Worm (Caenorhabditis elegans) whole organism, L2 larva: ENCODE measurements around the gene str-83.

Source experiments
- C34F6.9 ChIP-seq: fragments of 150-350 bp; optimal IDR thresholded peaks from 2 replicates; lab custom pipeline; 2014; ENCODE audit warnings: missing biosample characterization, missing genetic modification characterization
- F13H6.1 ChIP-seq: sonication (generic microtip); optimal IDR thresholded peaks from 2 replicates; lab custom pipeline; 2016; ENCODE audit warnings: missing genetic modification characterization, missing compliant biosample characterization
- R02D3.7 ChIP-seq: fragments of 150-350 bp; optimal IDR thresholded peaks from 2 replicates; lab custom pipeline; 2014; ENCODE audit warnings: missing biosample characterization, missing genetic modification characterization
- Y55F3AM.14 ChIP-seq: fragments of 200-800 bp; sonication (Bioruptor generic); optimal IDR thresholded peaks from 2 replicates; lab custom pipeline; 2018; ENCODE audit warnings: mild to moderate bottlenecking, missing genetic modification characterization, missing compliant biosample characterization
- ZK546.5 ChIP-seq: sonication (generic microtip); optimal IDR thresholded peaks from 2 replicates; lab custom pipeline; 2017; ENCODE audit warnings: missing biosample characterization, missing genetic modification characterization
- alr-1 ChIP-seq: fragments of 150-350 bp; optimal IDR thresholded peaks from 2 replicates; lab custom pipeline; 2014; ENCODE audit warnings: missing biosample characterization, missing genetic modification characterization
- aly-2 ChIP-seq: fragments of 150-350 bp; optimal IDR thresholded peaks from 2 replicates; lab custom pipeline; 2014; ENCODE audit warnings: missing biosample characterization, missing genetic modification characterization
- ama-1 ChIP-seq: fragments of 150-350 bp; optimal IDR thresholded peaks from 2 replicates; lab custom pipeline; 2018; ENCODE audit warnings: inconsistent platforms
- ceh-16 ChIP-seq: fragments of 150-350 bp; optimal IDR thresholded peaks from 2 replicates; lab custom pipeline; 2014; ENCODE audit warnings: missing biosample characterization, missing genetic modification characterization
- crh-2 ChIP-seq: sonication (generic microtip); optimal IDR thresholded peaks from 2 replicates; lab custom pipeline; 2017; ENCODE audit warnings: missing biosample characterization, missing genetic modification characterization
- egl-27 ChIP-seq: sonication (generic microtip); optimal IDR thresholded peaks from 3 replicates; lab custom pipeline; 2017; ENCODE audit warnings: missing biosample characterization, missing genetic modification reagents, missing genetic modification characterization
- elt-1 ChIP-seq: fragments of 150-350 bp; optimal IDR thresholded peaks from 2 replicates; lab custom pipeline; 2014; ENCODE audit warnings: missing biosample characterization, missing genetic modification characterization
- fos-1 ChIP-seq: fragments of 150-350 bp; optimal IDR thresholded peaks from 2 replicates; lab custom pipeline; 2014; ENCODE audit warnings: missing biosample characterization, missing genetic modification characterization
- lin-13 ChIP-seq: fragments of 150-350 bp; optimal IDR thresholded peaks from 2 replicates; lab custom pipeline; 2014; ENCODE audit warnings: missing biosample characterization, missing genetic modification reagents, missing genetic modification characterization
- lsy-2 ChIP-seq, 2 experiments: fragments of 150-350 bp in 1 of 2; sonication (generic microtip) in 1 of 2; optimal IDR thresholded peaks; 2 replicates each; lab custom pipeline; 2014 to 2017; ENCODE audit warnings: missing biosample characterization in 2 of 2, missing genetic modification characterization in 2 of 2
- mab-5 ChIP-seq: fragments of 150-350 bp; optimal IDR thresholded peaks from 2 replicates; lab custom pipeline; 2014; ENCODE audit warnings: missing biosample characterization, missing genetic modification characterization
- mbf-1 ChIP-seq: sonication (generic microtip); optimal IDR thresholded peaks from 2 replicates; lab custom pipeline; 2017; ENCODE audit warnings: missing biosample characterization, missing genetic modification characterization
- mdl-1 ChIP-seq, 2 experiments: fragments of 150-350 bp in 1 of 2; sonication (generic microtip) in 1 of 2; optimal IDR thresholded peaks; 2 replicates each; lab custom pipeline; 2017; ENCODE audit warnings: missing biosample characterization in 2 of 2, missing genetic modification characterization in 2 of 2
- nhr-10 ChIP-seq: sonication (generic microtip); optimal IDR thresholded peaks from 2 replicates; lab custom pipeline; 2017; ENCODE audit warnings: missing biosample characterization, missing genetic modification characterization
- nhr-11 ChIP-seq: fragments of 150-350 bp; optimal IDR thresholded peaks from 2 replicates; lab custom pipeline; 2014; ENCODE audit warnings: missing biosample characterization, missing genetic modification characterization
- nhr-12 ChIP-seq: fragments of 150-350 bp; optimal IDR thresholded peaks from 2 replicates; lab custom pipeline; 2014; ENCODE audit warnings: missing biosample characterization, missing genetic modification characterization
- nhr-129 ChIP-seq: fragments of 150-350 bp; optimal IDR thresholded peaks from 2 replicates; lab custom pipeline; 2014; ENCODE audit warnings: missing biosample characterization, missing genetic modification characterization
- nhr-23 ChIP-seq: fragments of 150-350 bp; optimal IDR thresholded peaks from 2 replicates; lab custom pipeline; 2014; ENCODE audit warnings: missing biosample characterization, missing genetic modification reagents, missing genetic modification characterization
- nhr-237 ChIP-seq: fragments of 150-350 bp; optimal IDR thresholded peaks from 2 replicates; lab custom pipeline; 2014; ENCODE audit warnings: missing biosample characterization, missing genetic modification characterization
- nhr-25 ChIP-seq: fragments of 150-350 bp; sonication (generic microtip); optimal IDR thresholded peaks from 3 replicates; lab custom pipeline; 2014; ENCODE audit warnings: missing biosample characterization, missing genetic modification characterization
- nhr-6 ChIP-seq: fragments of 150-350 bp; optimal IDR thresholded peaks from 2 replicates; lab custom pipeline; 2014; ENCODE audit warnings: missing biosample characterization, missing genetic modification characterization
- sem-4 ChIP-seq: fragments of 150-350 bp; optimal IDR thresholded peaks from 2 replicates; lab custom pipeline; 2014; ENCODE audit warnings: missing biosample characterization, missing genetic modification reagents, missing genetic modification characterization
- sma-3 ChIP-seq: sonication (generic microtip); optimal IDR thresholded peaks from 2 replicates; lab custom pipeline; 2016; ENCODE audit warnings: missing genetic modification reagents, missing genetic modification characterization, missing compliant biosample characterization
- unc-39 ChIP-seq: fragments of 150-350 bp; optimal IDR thresholded peaks from 2 replicates; lab custom pipeline; 2014; ENCODE audit warnings: missing biosample characterization, missing genetic modification characterization
- unc-55 ChIP-seq: fragments of 150-350 bp; sonication (generic microtip); optimal IDR thresholded peaks from 3 replicates; lab custom pipeline; 2014; ENCODE audit warnings: missing biosample characterization, missing genetic modification reagents, missing genetic modification characterization
- unc-62 ChIP-seq: fragments of 150-350 bp; optimal IDR thresholded peaks from 2 replicates; lab custom pipeline; 2014; ENCODE audit warnings: missing biosample characterization, missing genetic modification reagents, missing genetic modification characterization
- zag-1 ChIP-seq: fragments of 150-350 bp; optimal IDR thresholded peaks from 2 replicates; lab custom pipeline; 2014; ENCODE audit warnings: missing biosample characterization, missing genetic modification characterization
- ztf-4 ChIP-seq: fragments of 150-350 bp; optimal IDR thresholded peaks from 2 replicates; lab custom pipeline; 2014; ENCODE audit warnings: missing biosample characterization, missing genetic modification characterization

str-83 gene

ce11 chrV:4010170-4010569 is 33.1 kb downstream of the str-83 start, which contains the start of gene srh-4:
Gene srh-4, plus strand, starts transcription at chrV:4010470.
- TF ChIP-seq unc-62 (GFP tag; lab: Kevin White, UChicago) = no peak
- no peak for TF ChIP-seq alr-1 (tag; lab: Kevin White, UChicago)
- no peak for TF ChIP-seq nhr-129 (tag; lab: Kevin White, UChicago)
- no peak for TF ChIP-seq mab-5 (tag; lab: Kevin White, UChicago)
- no peak for TF ChIP-seq nhr-6 (tag; lab: Kevin White, UChicago)
- no peak for TF ChIP-seq egl-27
- no peak for TF ChIP-seq C34F6.9 (tag; lab: Kevin White, UChicago)
- TF ChIP-seq mdl-1 (tag; optimal IDR thresholded peaks at IDR 0.05; lab: Kevin White, UChicago) = no peak
- TF ChIP-seq sma-3 (GFP tag; lab: Kevin White, UChicago) = no peak
- TF ChIP-seq nhr-10 (tag; lab: Kevin White, UChicago) = no peak
- TF ChIP-seq lin-13 (GFP tag; lab: Kevin White, UChicago) = no peak
- no peak for TF ChIP-seq nhr-11
- TF ChIP-seq R02D3.7 = no peak
- no peak for TF ChIP-seq unc-39 (tag; lab: Kevin White, UChicago)
- no peak for TF ChIP-seq fos-1 (tag; lab: Kevin White, UChicago)

ce11 chrV:4016780-4017179 is 39.7 kb downstream of the str-83 start, which contains the start of gene srw-89:
Gene srw-89, plus strand, starts transcription at chrV:4017080.
- TF ChIP-seq zag-1 (tag; lab: Kevin White, UChicago) (no peak), unc-55 (GFP tag; lab: Kevin White, UChicago) (no peak)

ce11 chrV:4018591-4018990 is 41.5 kb downstream of the str-83 start:
- no peak for TF ChIP-seq nhr-25 (tag; lab: Kevin White, UChicago)

ce11 chrV:4019188-4019587 is 42.1 kb downstream of the str-83 start, which contains the start of gene K09D9.3:
Gene K09D9.3, plus strand, starts transcription at chrV:4019488.
- TF ChIP-seq crh-2 (tag; lab: Kevin White, UChicago) = no peak
- no peak for TF ChIP-seq ama-1 (lab: Kevin White, UChicago)
- no peak for TF ChIP-seq aly-2 (tag; lab: Kevin White, UChicago)
- no peak for TF ChIP-seq nhr-237 (tag; lab: Kevin White, UChicago)
- TF ChIP-seq Y55F3AM.14 (GFP tag; lab: Kevin White, UChicago) = no peak
- no peak for TF ChIP-seq lin-13 (GFP tag; lab: Kevin White, UChicago)
- TF ChIP-seq sma-3 (GFP tag; lab: Kevin White, UChicago) = no peak
- no peak for TF ChIP-seq unc-62 (GFP tag; lab: Kevin White, UChicago)
- TF ChIP-seq F13H6.1 (tag; lab: Kevin White, UChicago) = no peak
- no peak for TF ChIP-seq nhr-12 (tag; lab: Kevin White, UChicago)
- TF ChIP-seq mbf-1 = no peak
- TF ChIP-seq sem-4 (tag; lab: Kevin White, UChicago) = no peak
- no peak for TF ChIP-seq nhr-23 (tag; lab: Kevin White, UChicago)
- TF ChIP-seq elt-1 = no peak
- no peak for TF ChIP-seq ceh-16 (tag; lab: Kevin White, UChicago)
- no peak for TF ChIP-seq unc-39 (tag; lab: Kevin White, UChicago)
- no peak for TF ChIP-seq lsy-2 (tag; optimal IDR thresholded peaks at IDR 0.05; lab: Kevin White, UChicago)
- no peak for TF ChIP-seq C34F6.9 (tag; lab: Kevin White, UChicago)
- TF ChIP-seq, all 48 proteins: peak for 0

ce11 chrV:4021776-4022175 is 44.7 kb downstream of the str-83 start, which contains the start of gene K09D9.14:
Gene K09D9.14, minus strand, starts transcription at chrV:4021876.
- no peak for TF ChIP-seq nhr-25 (tag; lab: Kevin White, UChicago)
- TF ChIP-seq alr-1 (tag; lab: Kevin White, UChicago) = no peak
- TF ChIP-seq ztf-4 (tag; lab: Kevin White, UChicago) = no peak
- no peak for TF ChIP-seq sem-4 (tag; lab: Kevin White, UChicago)
- TF ChIP-seq nhr-12 (tag; lab: Kevin White, UChicago) = no peak
- no peak for TF ChIP-seq nhr-6 (tag; lab: Kevin White, UChicago)
- no peak for TF ChIP-seq Y55F3AM.14 (GFP tag; lab: Kevin White, UChicago)
- TF ChIP-seq ZK546.5 (tag; lab: Kevin White, UChicago) = no peak
- no peak for TF ChIP-seq C34F6.9 (tag; lab: Kevin White, UChicago)
- TF ChIP-seq, all 48 proteins: peak for 0
